Fruit fly (Drosophila melanogaster): Measurements from ENCODE around the gene CG16820.

The CG16820 gene

DNA sequence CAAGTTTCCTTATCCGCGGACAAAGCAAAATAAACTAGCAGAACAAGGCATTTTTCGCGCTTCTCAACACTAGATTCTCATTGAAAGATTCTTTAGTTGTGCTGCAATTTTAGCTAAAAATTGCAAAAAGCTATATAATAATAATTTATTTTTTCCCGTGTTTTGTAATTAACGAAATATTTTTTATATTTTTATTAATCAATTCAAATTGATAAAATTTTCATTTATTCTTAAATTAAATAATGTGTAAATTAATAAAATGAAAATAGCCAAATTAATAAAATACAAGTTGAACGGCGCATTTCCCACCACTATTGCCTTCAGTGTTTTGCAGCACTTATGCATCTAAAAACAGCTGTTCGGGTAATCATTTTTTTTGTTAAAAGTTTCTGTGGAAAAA, 40.4 kb downstream of the CG16820 start, which contains the start of the genes Drep4 and Uvrag (continued):
- TF ChIP-seq NC2β (GFP tag; optimal IDR thresholded peaks at IDR 0.05) (no peak), Atf6 (GFP tag; IDR thresholded peaks at IDR 0.05) (no peak), CG8089 (GFP tag; optimal IDR thresholded peaks at IDR 0.05) (no peak), CG10321 (GFP tag; IDR thresholded peaks at IDR 0.05) (no peak), CG14965 (GFP tag; optimal IDR thresholded peaks at IDR 0.05; ENCODE audit: borderline replicate concordance) (no peak), Rx (GFP tag; IDR thresholded peaks at IDR 0.05) (no peak), jigr1 (GFP tag; IDR thresholded peaks at IDR 0.05) (no peak), CG2120 (GFP tag; optimal IDR thresholded peaks at IDR 0.05) (peak; percentile 55), Spps (tag; optimal IDR thresholded peaks at IDR 0.05) (peak; percentile 27), bsh (GFP tag; optimal IDR thresholded peaks at IDR 0.05) (peak in 1 of 2 experiments; percentile 59), Fer2 (tag; optimal IDR thresholded peaks at IDR 0.05) (peak; percentile 62), CG2202 (tag; optimal IDR thresholded peaks at IDR 0.05) (no peak), otp (GFP tag; IDR thresholded peaks at IDR 0.05) (no peak), CG10462 (GFP tag; optimal IDR thresholded peaks at IDR 0.05) (peak; percentile 19), CG9437 (GFP tag; optimal IDR thresholded peaks at IDR 0.05) (peak; percentile 62), br (optimal IDR thresholded peaks at IDR 0.05) (no peak), Dbx (GFP tag; IDR thresholded peaks at IDR 0.05) (peak; percentile 75), CG3847 (GFP tag; IDR thresholded peaks at IDR 0.05) (peak; percentile 85), CG17612 (GFP tag; IDR thresholded peaks at IDR 0.05) (no peak), CG17328 (GFP tag; IDR thresholded peaks at IDR 0.05) (no peak), jing (GFP tag; optimal IDR thresholded peaks at IDR 0.05) (no peak), Aef1 (GFP tag; IDR thresholded peaks at IDR 0.05) (no peak; the same call in 2 of the 3 replicates), CG17829 (tag; optimal IDR thresholded peaks at IDR 0.05) (peak; percentile 81), CG14667 (GFP tag; IDR thresholded peaks at IDR 0.05) (peak; percentile 34; the same call in 1 of the 2 replicates), CG16815 (GFP tag; optimal IDR thresholded peaks at IDR 0.05) (peak; percentile 43), CG7839 (tag; optimal IDR thresholded peaks at IDR 0.05) (no peak), HmgZ (tag; optimal IDR thresholded peaks at IDR 0.05) (peak; percentile 50), ato (GFP tag; IDR thresholded peaks at IDR 0.05; ENCODE audit: partially characterized antibody) (no peak), Optix (GFP tag; IDR thresholded peaks at IDR 0.05) (no peak), pb (GFP tag; optimal IDR thresholded peaks at IDR 0.05) (no peak), CG14710 (tag; optimal IDR thresholded peaks at IDR 0.05) (peak; percentile 73), Dek (tag; optimal IDR thresholded peaks at IDR 0.05) (peak; percentile 63), Taf1 (GFP tag; IDR thresholded peaks at IDR 0.05) (no peak), da (GFP tag; optimal IDR thresholded peaks at IDR 0.05) (no peak), yki (optimal IDR thresholded peaks at IDR 0.05) (no peak), wor (GFP tag; IDR thresholded peaks at IDR 0.05) (no peak), psq (GFP tag; optimal IDR thresholded peaks at IDR 0.05) (peak; percentile 44), CG10543 (GFP tag; optimal IDR thresholded peaks at IDR 0.05) (no peak), hbn (GFP tag; IDR thresholded peaks at IDR 0.05; ENCODE audit: partially characterized antibody) (no peak), Sry-β (GFP tag; optimal IDR thresholded peaks at IDR 0.05) (peak; percentile 97), Vsx1 (GFP tag; optimal IDR thresholded peaks at IDR 0.05) (no peak), CTCF (GFP tag; optimal IDR thresholded peaks at IDR 0.05) (no peak), CG8359 (GFP tag; optimal IDR thresholded peaks at IDR 0.05; ENCODE audit: borderline replicate concordance) (no peak), fd64A (GFP tag; optimal IDR thresholded peaks at IDR 0.05) (no peak), nom (GFP tag; optimal IDR thresholded peaks at IDR 0.05) (no peak), CG3163 (GFP tag; optimal IDR thresholded peaks at IDR 0.05) (no peak), CG12942 (GFP tag; optimal IDR thresholded peaks at IDR 0.05) (peak; percentile 48), Mrtf (GFP tag; IDR thresholded peaks at IDR 0.05) (no peak), knrl (GFP tag; IDR thresholded peaks at IDR 0.05; ENCODE audit: partially characterized antibody) (no peak; the same call in 2 of the 3 replicates), Nf-YA (GFP tag; IDR thresholded peaks at IDR 0.05) (no peak), Oaz (GFP tag; IDR thresholded peaks at IDR 0.05) (no peak), Hr39 (optimal IDR thresholded peaks at IDR 0.05) (no peak), ken (GFP tag; IDR thresholded peaks at IDR 0.05) (0 out of 3 replicates have a peak, but pooled peaks have one; percentile 34), dati (GFP tag; IDR thresholded peaks at IDR 0.05) (no peak)

Measured in whole organism, embryonic.